Worm (Caenorhabditis elegans) whole organism, L1 larva: ENCODE data around the gene str-55.

ENCODE experiments used
- C04F5.9 ChIP-seq: sonication (generic microtip); optimal IDR thresholded peaks from 2 replicates; lab custom pipeline; 2016; ENCODE audit warnings: missing genetic modification characterization, missing compliant biosample characterization
- C34B4.2 ChIP-seq: sonication (generic microtip); optimal IDR thresholded peaks from 2 replicates; lab custom pipeline; 2017; ENCODE audit warnings: mild to moderate bottlenecking, missing genetic modification characterization, missing compliant biosample characterization
- aha-1 ChIP-seq: fragments of 150-350 bp; optimal IDR thresholded peaks from 2 replicates; lab custom pipeline; 2014; ENCODE audit warnings: missing biosample characterization, missing genetic modification characterization
- alr-1 ChIP-seq: fragments of 200-800 bp; sonication (Bioruptor generic); optimal IDR thresholded peaks from 2 replicates; lab custom pipeline; 2018; ENCODE audit warnings: borderline replicate concordance, mild to moderate bottlenecking, missing genetic modification characterization, missing compliant biosample characterization
- aly-2 ChIP-seq: fragments of 150-350 bp; optimal IDR thresholded peaks from 2 replicates; lab custom pipeline; 2014; ENCODE audit warnings: missing biosample characterization, missing genetic modification characterization
- ama-1 ChIP-seq: fragments of 150-350 bp; optimal IDR thresholded peaks from 2 replicates; lab custom pipeline; 2014
- ceh-63 ChIP-seq: fragments of 200-800 bp; sonication (Bioruptor generic); optimal IDR thresholded peaks from 2 replicates; lab custom pipeline; 2018; ENCODE audit warnings: mild to moderate bottlenecking, missing genetic modification characterization, missing compliant biosample characterization
- ceh-8 ChIP-seq: fragments of 200-800 bp; sonication (Bioruptor generic); optimal IDR thresholded peaks from 2 replicates; lab custom pipeline; 2018; ENCODE audit warnings: mild to moderate bottlenecking, missing genetic modification characterization, moderate library complexity, missing compliant biosample characterization
- ceh-82 ChIP-seq, 3 experiments: fragments of 150-350 bp in 1 of 3; sonication (generic microtip) in 2 of 3; optimal IDR thresholded peaks; 2 replicates each; lab custom pipeline; 2014 to 2017; ENCODE audit warnings: missing biosample characterization in 3 of 3, missing genetic modification characterization in 3 of 3
- ceh-88 ChIP-seq: fragments of 200-800 bp; sonication (Bioruptor generic); IDR thresholded peaks from 2 replicates; pipeline ENCODE4 v1.3.6; 2022; ENCODE audit warnings: missing genetic modification characterization, missing compliant biosample characterization
- ceh-90 ChIP-seq: sonication (generic microtip); optimal IDR thresholded peaks from 2 replicates; lab custom pipeline; 2016; ENCODE audit warnings: missing genetic modification characterization, missing compliant biosample characterization
- dsc-1 ChIP-seq: sonication (generic microtip); optimal IDR thresholded peaks from 2 replicates; lab custom pipeline; 2016; ENCODE audit warnings: mild to moderate bottlenecking, missing genetic modification characterization, missing compliant biosample characterization
- efl-3 ChIP-seq: fragments of 200-800 bp; sonication (Bioruptor generic); optimal IDR thresholded peaks from 2 replicates; lab custom pipeline; 2018; ENCODE audit warnings: mild to moderate bottlenecking, missing genetic modification characterization, missing compliant biosample characterization
- egl-13 ChIP-seq: sonication (generic microtip); optimal IDR thresholded peaks from 2 replicates; lab custom pipeline; 2016; ENCODE audit warnings: missing genotype, missing genetic modification reagents, missing genetic modification characterization, missing compliant biosample characterization
- egl-27 ChIP-seq, 2 experiments: fragments of 150-350 bp in 1 of 2; sonication (generic microtip); optimal IDR thresholded peaks; 3 replicates each; lab custom pipeline; 2017 to 2018; ENCODE audit warnings: missing biosample characterization in 2 of 2, missing genetic modification characterization in 2 of 2, missing genetic modification reagents in 2 of 2
- elt-2 ChIP-seq: sonication (generic microtip); optimal IDR thresholded peaks from 2 replicates; lab custom pipeline; 2016; ENCODE audit warnings: missing genetic modification characterization, mild to moderate bottlenecking, inconsistent platforms, missing compliant biosample characterization, missing genetic modification reagents
- ets-5 ChIP-seq: fragments of 200-800 bp; sonication (Bioruptor generic); IDR thresholded peaks from 2 replicates; pipeline ENCODE4 v1.3.6; 2022; ENCODE audit warnings: missing genetic modification characterization, missing compliant biosample characterization
- fkh-4 ChIP-seq: sonication (generic microtip); optimal IDR thresholded peaks from 2 replicates; lab custom pipeline; 2016; ENCODE audit warnings: missing compliant biosample characterization, missing genetic modification characterization, borderline replicate concordance
- fos-1 ChIP-seq: fragments of 150-350 bp; optimal IDR thresholded peaks from 2 replicates; lab custom pipeline; 2014; ENCODE audit warnings: missing biosample characterization, missing genetic modification characterization
- grh-1 ChIP-seq: fragments of 200-800 bp; sonication (Bioruptor generic); IDR thresholded peaks from 2 replicates; pipeline ENCODE4 v1.3.6; 2022; ENCODE audit warnings: missing genetic modification reagents, missing genetic modification characterization, missing compliant biosample characterization
- hlh-17 ChIP-seq: fragments of 200-800 bp; sonication (Bioruptor generic); optimal IDR thresholded peaks from 2 replicates; lab custom pipeline; 2018; ENCODE audit warnings: missing genetic modification characterization, mild to moderate bottlenecking, missing compliant biosample characterization, moderate library complexity, borderline replicate concordance
- hlh-4 ChIP-seq: sonication (generic microtip); optimal IDR thresholded peaks from 2 replicates; lab custom pipeline; 2016; ENCODE audit warnings: mild to moderate bottlenecking, missing genetic modification characterization, missing compliant biosample characterization
- irx-1 ChIP-seq: sonication (generic microtip); optimal IDR thresholded peaks from 2 replicates; lab custom pipeline; 2016; ENCODE audit warnings: missing genetic modification characterization, missing compliant biosample characterization
- isw-1 ChIP-seq: fragments of 200-800 bp; sonication (Bioruptor generic); IDR thresholded peaks from 2 replicates; pipeline ENCODE4 v1.3.6; 2022; ENCODE audit warnings: missing genetic modification characterization, missing compliant biosample characterization
- jun-1 ChIP-seq: fragments of 150-350 bp; optimal IDR thresholded peaks from 2 replicates; lab custom pipeline; 2014; ENCODE audit warnings: missing biosample characterization, missing genetic modification reagents, missing genetic modification characterization
- lin-13 ChIP-seq: fragments of 150-350 bp; optimal IDR thresholded peaks from 2 replicates; lab custom pipeline; 2014; ENCODE audit warnings: missing biosample characterization, missing genetic modification reagents, missing genetic modification characterization
- lin-14 ChIP-seq: fragments of 200-800 bp; sonication (Bioruptor generic); optimal IDR thresholded peaks from 2 replicates; lab custom pipeline; 2018; ENCODE audit warnings: mild to moderate bottlenecking, missing genetic modification characterization, moderate library complexity, missing compliant biosample characterization
- lin-35 ChIP-seq, 2 experiments: fragments of 150-350 bp; optimal IDR thresholded peaks; 2 replicates each; lab custom pipeline; 2014; ENCODE audit warnings: missing biosample characterization in 2 of 2, missing genetic modification characterization in 2 of 2, missing genetic modification reagents in 2 of 2
- lir-3 ChIP-seq: sonication (generic microtip); optimal IDR thresholded peaks from 2 replicates; lab custom pipeline; 2016; ENCODE audit warnings: mild to moderate bottlenecking, missing genetic modification characterization, moderate library complexity, missing compliant biosample characterization; ENCODE audit not compliant: poor library complexity
- mab-9 ChIP-seq: fragments of 200-800 bp; sonication (Bioruptor generic); IDR thresholded peaks from 2 replicates; pipeline ENCODE4 v1.3.6; 2022; ENCODE audit warnings: missing genetic modification reagents, missing genetic modification characterization, missing compliant biosample characterization
- mdl-1 ChIP-seq, 2 experiments: fragments of 150-350 bp; optimal IDR thresholded peaks; 2 replicates each; lab custom pipeline; 2014 to 2017; ENCODE audit warnings: missing biosample characterization in 2 of 2, missing genetic modification characterization in 2 of 2, inconsistent platforms in 1 of 2
- nhr-12 ChIP-seq: sonication (generic microtip); optimal IDR thresholded peaks from 2 replicates; lab custom pipeline; 2017; ENCODE audit warnings: missing biosample characterization, missing genetic modification characterization
- nhr-20 ChIP-seq: sonication (generic microtip); optimal IDR thresholded peaks from 2 replicates; lab custom pipeline; 2016; ENCODE audit warnings: mild to moderate bottlenecking, missing genetic modification characterization, missing compliant biosample characterization
- nhr-28 ChIP-seq: fragments of 150-350 bp; optimal IDR thresholded peaks from 2 replicates; lab custom pipeline; 2014; ENCODE audit warnings: missing biosample characterization, missing genetic modification characterization
- nhr-76 ChIP-seq: sonication (generic microtip); optimal IDR thresholded peaks from 2 replicates; lab custom pipeline; 2017; ENCODE audit warnings: missing biosample characterization, missing genetic modification characterization
- nhr-84 ChIP-seq: sonication (generic microtip); optimal IDR thresholded peaks from 2 replicates; lab custom pipeline; 2017; ENCODE audit warnings: missing biosample characterization, missing genetic modification characterization
- nhr-85 ChIP-seq: sonication (generic microtip); peaks from one replicate; lab custom pipeline; 2016; ENCODE audit warnings: missing genetic modification characterization, inconsistent platforms, missing compliant biosample characterization
- nhr-90 ChIP-seq: sonication (generic microtip); optimal IDR thresholded peaks from 2 replicates; lab custom pipeline; 2016; ENCODE audit warnings: mild to moderate bottlenecking, missing genetic modification characterization, missing compliant biosample characterization; ENCODE audit not compliant: poor library complexity
- pax-3 ChIP-seq: fragments of 200-800 bp; sonication (Bioruptor generic); optimal IDR thresholded peaks from 2 replicates; lab custom pipeline; 2018; ENCODE audit warnings: mild to moderate bottlenecking, missing genetic modification characterization, moderate library complexity, missing compliant biosample characterization
- pqm-1 ChIP-seq: sonication (generic microtip); optimal IDR thresholded peaks from 3 replicates; lab custom pipeline; 2017; ENCODE audit warnings: missing biosample characterization, missing genetic modification characterization
- snu-23 ChIP-seq: sonication (generic microtip); optimal IDR thresholded peaks from 2 replicates; lab custom pipeline; 2016; ENCODE audit warnings: missing genetic modification characterization, missing compliant biosample characterization
- sox-4 ChIP-seq: sonication (generic microtip); optimal IDR thresholded peaks from 2 replicates; lab custom pipeline; 2016; ENCODE audit warnings: missing genetic modification characterization, missing compliant biosample characterization
- sptf-1 ChIP-seq: fragments of 150-350 bp; optimal IDR thresholded peaks from 2 replicates; lab custom pipeline; 2014; ENCODE audit warnings: missing biosample characterization, missing genetic modification characterization
- tbx-2 ChIP-seq: sonication (generic microtip); optimal IDR thresholded peaks from 2 replicates; lab custom pipeline; 2016; ENCODE audit warnings: missing genetic modification characterization, missing compliant biosample characterization
- tlp-1 ChIP-seq: fragments of 150-350 bp; optimal IDR thresholded peaks from 2 replicates; lab custom pipeline; 2014; ENCODE audit warnings: missing biosample characterization, missing genetic modification characterization
- unc-30 ChIP-seq: sonication (generic microtip); optimal IDR thresholded peaks from 2 replicates; lab custom pipeline; 2017; ENCODE audit warnings: missing biosample characterization, missing genetic modification characterization
- unc-62 ChIP-seq: fragments of 150-350 bp; optimal IDR thresholded peaks from 2 replicates; lab custom pipeline; 2014; ENCODE audit warnings: missing biosample characterization, missing genetic modification reagents, missing genetic modification characterization
- unc-86 ChIP-seq: sonication (generic microtip); optimal IDR thresholded peaks from 2 replicates; lab custom pipeline; 2016; ENCODE audit warnings: missing genetic modification characterization, missing compliant biosample characterization
- vab-15 ChIP-seq: sonication (generic microtip); optimal IDR thresholded peaks from 2 replicates; lab custom pipeline; 2017; ENCODE audit warnings: missing genotype, mild to moderate bottlenecking, missing genetic modification characterization, missing compliant biosample characterization
- zag-1 ChIP-seq: fragments of 150-350 bp; optimal IDR thresholded peaks from 2 replicates; lab custom pipeline; 2014; ENCODE audit warnings: missing biosample characterization, missing genetic modification characterization
- ztf-11 ChIP-seq, 2 experiments: sonication (generic microtip); optimal IDR thresholded peaks; 2 replicates each; lab custom pipeline; 2016 to 2017; ENCODE audit warnings: missing genetic modification characterization in 2 of 2, missing biosample characterization in 1 of 2, missing compliant biosample characterization in 1 of 2
- ztf-4 ChIP-seq: fragments of 150-350 bp; optimal IDR thresholded peaks from 2 replicates; lab custom pipeline; 2014; ENCODE audit warnings: missing biosample characterization, missing genetic modification characterization

Gene str-55

ce11 chrV:16395739-16396138, 21.2 kb downstream of the str-55 start, which contains the start of gene F13A7.12:
Gene F13A7.12 (plus strand): TSS chrV:16396039.
- TF ChIP-seq irx-1 (no peak), ceh-63 (no peak), nhr-76 (tag; lab: Kevin White, UChicago) (no peak), aly-2 (no peak), hlh-17 (GFP tag; lab: Kevin White, UChicago) (no peak), lin-14 (no peak), fos-1 (tag; lab: Kevin White, UChicago) (no peak), C04F5.9 (tag; lab: Kevin White, UChicago) (no peak), snu-23 (no peak), dsc-1 (tag; lab: Kevin White, UChicago) (no peak), nhr-28 (tag; lab: Kevin White, UChicago) (no peak), ceh-8 (GFP tag; lab: Kevin White, UChicago) (no peak), nhr-20 (tag; lab: Kevin White, UChicago) (no peak), fkh-4 (no peak), elt-2 (no peak), tlp-1 (tag; lab: Kevin White, UChicago) (no peak), nhr-84 (no peak)

- TF ChIP-seq lir-3 (tag; lab: Kevin White, UChicago), result no peak
- peak; percentile 19 for TF ChIP-seq nhr-90 (tag; lab: Kevin White, UChicago)
- TF ChIP-seq hlh-17 (GFP tag; lab: Kevin White, UChicago), result no peak
- no peak for TF ChIP-seq vab-15 (tag; lab: Kevin White, UChicago)
- no peak for TF ChIP-seq pqm-1
- TF ChIP-seq lin-13 (GFP tag; lab: Kevin White, UChicago), result no peak
- TF ChIP-seq egl-27 (tag; optimal IDR thresholded peaks at IDR 0.05; lab: Kevin White, UChicago), result no peak
- no peak for TF ChIP-seq ceh-90 (tag; lab: Kevin White, UChicago)
- no peak for TF ChIP-seq grh-1 (GFP tag; lab: Robert Waterston, UW)
- no peak for TF ChIP-seq tbx-2 (tag; lab: Kevin White, UChicago)
- no peak for TF ChIP-seq sptf-1 (tag; lab: Kevin White, UChicago)
- peak in 1 of 2 experiments; percentile 1 for TF ChIP-seq lin-35 (GFP tag; optimal IDR thresholded peaks at IDR 0.05; lab: Kevin White, UChicago)
- TF ChIP-seq ceh-82 (tag; optimal IDR thresholded peaks at IDR 0.05; lab: Kevin White, UChicago), result peak in 1 of 3 experiments; percentile 16
- no peak for TF ChIP-seq irx-1
- no peak for TF ChIP-seq ama-1 (lab: Kevin White, UChicago)
- TF ChIP-seq fkh-4, result no peak
- no peak for TF ChIP-seq ztf-11 (tag; optimal IDR thresholded peaks at IDR 0.05; lab: Kevin White, UChicago)
- TF ChIP-seq lin-14, result no peak
- TF ChIP-seq mdl-1 (tag; optimal IDR thresholded peaks at IDR 0.05; lab: Kevin White, UChicago), result no peak
- no peak for TF ChIP-seq zag-1 (tag; lab: Kevin White, UChicago)
- TF ChIP-seq ztf-4 (tag; lab: Kevin White, UChicago), result no peak
- no peak for TF ChIP-seq nhr-20 (tag; lab: Kevin White, UChicago)
- TF ChIP-seq sox-4 (tag; lab: Kevin White, UChicago), result no peak
- no peak for TF ChIP-seq egl-13 (tag; lab: Kevin White, UChicago)
- TF ChIP-seq isw-1 (GFP tag; lab: Robert Waterston, UW), result no peak
- no peak for TF ChIP-seq hlh-4 (tag; lab: Kevin White, UChicago)
- peak; percentile 66 for TF ChIP-seq nhr-85 (tag; lab: Kevin White, UChicago)
- TF ChIP-seq efl-3, result no peak
- no peak for TF ChIP-seq ceh-63
- TF ChIP-seq pax-3 (tag; lab: Kevin White, UChicago), result no peak
- no peak for TF ChIP-seq ceh-8 (GFP tag; lab: Kevin White, UChicago)
- TF ChIP-seq nhr-12, result no peak
- no peak for TF ChIP-seq unc-86 (tag; lab: Kevin White, UChicago)
- TF ChIP-seq unc-30 (tag; lab: Kevin White, UChicago), result no peak
- TF ChIP-seq ets-5, result no peak
- no peak for TF ChIP-seq unc-62
- no peak for TF ChIP-seq jun-1 (tag; lab: Kevin White, UChicago)
- no peak for TF ChIP-seq aha-1
- no peak for TF ChIP-seq mab-9
- no peak for TF ChIP-seq alr-1 (tag; lab: Kevin White, UChicago)
- no peak for TF ChIP-seq C34B4.2 (tag; lab: Kevin White, UChicago)
- no peak for TF ChIP-seq ceh-88
Observed at ce11 chrV:16395131-16395530, 21.8 kb downstream of the str-55 start, which contains the start of gene F13A7.11. Gene F13A7.11 (minus strand): TSS chrV:16395304.
